4 fruit fly cellular contexts compared by ENCODE assay signal in genomic region chr3R:26876432-26876831, dm6.
TF ChIP-seq lines count a peak whose summit lies in the region.

TSS of gene CG5500 (plus strand) at chr3R:26876630.

- TF ChIP-seq CTCF in whole organism, embryonic (GFP tag; optimal IDR thresholded peaks at IDR 0.05; lab: Kevin White, UChicago) = no peak

TF ChIP-seq in whole organism, adult, 20 proteins besides CTCF, POLR2A, EP300 and RAD21:
- TF ChIP-seq Clk (GFP tag; optimal IDR thresholded peaks at IDR 0.05; lab: Kevin White, UChicago) = no peak
- no peak for TF ChIP-seq CG33017 (tag; optimal IDR thresholded peaks at IDR 0.05; lab: Kevin White, UChicago)
- TF ChIP-seq CG5204 (GFP tag; optimal IDR thresholded peaks at IDR 0.05; lab: Kevin White, UChicago) = no peak
- TF ChIP-seq CG7101 (tag; optimal IDR thresholded peaks at IDR 0.05; lab: Kevin White, UChicago) = peak; percentile 17
- peak; percentile 38 for TF ChIP-seq toe (GFP tag; optimal IDR thresholded peaks at IDR 0.05; lab: Kevin White, UChicago)
- peak; percentile 29 for TF ChIP-seq bab1 (GFP tag; optimal IDR thresholded peaks at IDR 0.05; lab: Kevin White, UChicago)
- peak; percentile 36 for TF ChIP-seq Crg-1 (GFP tag; optimal IDR thresholded peaks at IDR 0.05; lab: Kevin White, UChicago)
- peak; percentile 30 for TF ChIP-seq cic (GFP tag; optimal IDR thresholded peaks at IDR 0.05; lab: Kevin White, UChicago)
- peak; percentile 79 for TF ChIP-seq kay (GFP tag; lab: Kevin White, UChicago; ENCODE audit: borderline replicate concordance)
- peak; percentile 7 for TF ChIP-seq Mnt (GFP tag; optimal IDR thresholded peaks at IDR 0.05; lab: Kevin White, UChicago)

TF ChIP-seq in whole organism, embryonic, 481 proteins besides CTCF, POLR2A, EP300 and RAD21 (continues in another document):
- TF ChIP-seq phol (tag; optimal IDR thresholded peaks at IDR 0.05; lab: Kevin White, UChicago) (peak; percentile 93), CG12769 (tag; optimal IDR thresholded peaks at IDR 0.05; lab: Kevin White, UChicago) (peak; percentile 51), CG4854 (GFP tag; optimal IDR thresholded peaks at IDR 0.05; lab: Kevin White, UChicago) (no peak), Med (GFP tag; lab: Kevin White, UChicago) (peak; percentile 84), croc (GFP tag; conservative IDR thresholded peaks at IDR 0.05; lab: Robert Waterston, UW) (no peak), ac (GFP tag; optimal IDR thresholded peaks at IDR 0.05; lab: Kevin White, UChicago) (peak; percentile 2), stwl (tag; optimal IDR thresholded peaks at IDR 0.05; lab: Kevin White, UChicago) (peak; percentile 38), amos (GFP tag; IDR thresholded peaks at IDR 0.05; lab: Robert Waterston, UW; ENCODE audit: partially characterized antibody) (peak; percentile 55), pzg (GFP tag; optimal IDR thresholded peaks at IDR 0.05; lab: Kevin White, UChicago) (peak; percentile 50), CG15514 (GFP tag; optimal IDR thresholded peaks at IDR 0.05; lab: Kevin White, UChicago) (peak; percentile 56), Bgb (GFP tag; IDR thresholded peaks at IDR 0.05; lab: Robert Waterston, UW; ENCODE audit: partially characterized antibody) (peak; percentile 39; the same call in 1 of the 2 replicates), CG34224 (GFP tag; IDR thresholded peaks at IDR 0.05; lab: Robert Waterston, UW; ENCODE audit: partially characterized antibody) (peak; percentile 26; the same call in 2 of the 3 replicates), exex (tag; optimal IDR thresholded peaks at IDR 0.05; lab: Kevin White, UChicago) (peak; percentile 22), CG31441 (GFP tag; IDR thresholded peaks at IDR 0.05; lab: Robert Waterston, UW) (no peak), yki (optimal IDR thresholded peaks at IDR 0.05; lab: Kevin White, UChicago) (no peak), zen2 (GFP tag; IDR thresholded peaks at IDR 0.05; lab: Robert Waterston, UW; ENCODE audit: partially characterized antibody) (peak; percentile 43; the same call in 1 of the 3 replicates), grn (GFP tag; optimal IDR thresholded peaks at IDR 0.05; lab: Kevin White, UChicago) (peak; percentile 63), CG9932 (GFP tag; IDR thresholded peaks at IDR 0.05; lab: Robert Waterston, UW) (no peak), CG1603 (tag; optimal IDR thresholded peaks at IDR 0.05; lab: Kevin White, UChicago) (peak; percentile 51), Atf-2 (GFP tag; optimal IDR thresholded peaks at IDR 0.05; lab: Kevin White, UChicago) (no peak), gro (GFP tag; optimal IDR thresholded peaks at IDR 0.05; lab: Kevin White, UChicago) (peak; percentile 29), HHEX (GFP tag; optimal IDR thresholded peaks at IDR 0.05; lab: Kevin White, UChicago) (no peak), unc-4 (GFP tag; IDR thresholded peaks at IDR 0.05; lab: Robert Waterston, UW; ENCODE audit: partially characterized antibody) (peak; percentile 59), Adf1 (GFP tag; IDR thresholded peaks at IDR 0.05; lab: Robert Waterston, UW) (no peak), Dll (GFP tag; IDR thresholded peaks at IDR 0.05; lab: Robert Waterston, UW; ENCODE audit: partially characterized antibody) (peak; percentile 10; the same call in 3 of the 4 replicates), Sry-δ (GFP tag; optimal IDR thresholded peaks at IDR 0.05; lab: Kevin White, UChicago) (peak; percentile 27)

TF ChIP-seq in whole organism, prepupa, 60 proteins besides CTCF, POLR2A, EP300 and RAD21:
- TF ChIP-seq acj6 (GFP tag; optimal IDR thresholded peaks at IDR 0.05; lab: Kevin White, UChicago) (no peak), CG6276 (GFP tag; optimal IDR thresholded peaks at IDR 0.05; lab: Kevin White, UChicago) (no peak), fkh (GFP tag; optimal IDR thresholded peaks at IDR 0.05; lab: Kevin White, UChicago) (peak; percentile 83), esn (GFP tag; optimal IDR thresholded peaks at IDR 0.05; lab: Kevin White, UChicago) (peak; percentile 14)

TF ChIP-seq in whole organism, wandering third instar larva, 38 proteins besides CTCF, POLR2A, EP300 and RAD21:
- no peak for TF ChIP-seq dmrt93B (GFP tag; optimal IDR thresholded peaks at IDR 0.05; lab: Kevin White, UChicago)
- no peak for TF ChIP-seq br (GFP tag; optimal IDR thresholded peaks at IDR 0.05; lab: Kevin White, UChicago)
- TF ChIP-seq Rel (GFP tag; optimal IDR thresholded peaks at IDR 0.05; lab: Kevin White, UChicago) = no peak
- peak; percentile 75 for TF ChIP-seq Rel (tag; optimal IDR thresholded peaks at IDR 0.05; lab: Kevin White, UChicago)
- no peak for TF ChIP-seq Mio (GFP tag; optimal IDR thresholded peaks at IDR 0.05; lab: Kevin White, UChicago)
